Worm (Caenorhabditis elegans): ENCODE results near the gene F54C9.7.

ce11 chrII:8623396-8623795 is 50.3 kb downstream of the F54C9.7 start, which contains the start of gene T22C8.4:
- TF ChIP-seq pha-4 (tag; optimal IDR thresholded peaks at IDR 0.05), result no peak
- TF ChIP-seq skn-1 (tag; optimal IDR thresholded peaks at IDR 0.05), result no peak
- TF ChIP-seq nhr-28 (tag; optimal IDR thresholded peaks at IDR 0.05), result no peak
- TF ChIP-seq nhr-77 (tag; optimal IDR thresholded peaks at IDR 0.05), result no peak
- TF ChIP-seq fos-1 (tag; optimal IDR thresholded peaks at IDR 0.05), result no peak
- TF ChIP-seq R02D3.7 (tag; optimal IDR thresholded peaks at IDR 0.05), result no peak

All from whole organism, L3 larva.